Worm (Caenorhabditis elegans) whole organism, late embryonic: ENCODE data around the gene F40C5.2.

Experiments
- ets-4 ChIP-seq: sonication (generic microtip); optimal IDR thresholded peaks from 2 replicates; lab custom pipeline; 2016; ENCODE audit warnings: missing genetic modification characterization, missing compliant biosample characterization
- lin-11 ChIP-seq: fragments of 200-800 bp; sonication (Bioruptor generic); optimal IDR thresholded peaks from 2 replicates; lab custom pipeline; 2018; ENCODE audit warnings: mild to moderate bottlenecking, missing genetic modification characterization, missing compliant biosample characterization
- pros-1 ChIP-seq: fragments of 150-350 bp; optimal IDR thresholded peaks from 2 replicates; lab custom pipeline; 2014; ENCODE audit warnings: missing biosample characterization, missing genetic modification reagents, missing genetic modification characterization
- ref-2 ChIP-seq: sonication (generic microtip); optimal IDR thresholded peaks from 2 replicates; lab custom pipeline; 2016; ENCODE audit warnings: missing genetic modification characterization, missing compliant biosample characterization
- rnt-1 ChIP-seq: sonication (generic microtip); optimal IDR thresholded peaks from 2 replicates; lab custom pipeline; 2016; ENCODE audit warnings: missing genetic modification characterization, missing compliant biosample characterization
- sox-4 ChIP-seq: sonication (generic microtip); optimal IDR thresholded peaks from 2 replicates; lab custom pipeline; 2017; ENCODE audit warnings: mild to moderate bottlenecking, missing genetic modification characterization, inconsistent platforms, missing compliant biosample characterization
- syd-9 ChIP-seq: sonication (generic microtip); optimal IDR thresholded peaks from 2 replicates; lab custom pipeline; 2016; ENCODE audit warnings: mild to moderate bottlenecking, missing genetic modification characterization, moderate library complexity, missing compliant biosample characterization

- no peak for TF ChIP-seq lin-11 (tag; lab: Kevin White, UChicago)
- TF ChIP-seq ref-2 (tag; lab: Kevin White, UChicago): no peak
- TF ChIP-seq sox-4 (tag; lab: Kevin White, UChicago): no peak
- no peak for TF ChIP-seq ets-4 (tag; lab: Kevin White, UChicago)
- no peak for TF ChIP-seq syd-9 (tag; lab: Kevin White, UChicago)
- no peak for TF ChIP-seq rnt-1
- no peak for TF ChIP-seq pros-1 (tag; lab: Kevin White, UChicago)
Observed at ce11 chrV:3613042-3613441, 42.2 kb downstream of the F40C5.2 start.
